Worm (Caenorhabditis elegans) whole organism, late embryonic: ENCODE data around the gene isp-1.

Experiments used
- elt-2 ChIP-seq: sonication (generic microtip); optimal IDR thresholded peaks from 2 replicates; lab custom pipeline; 2016; ENCODE audit warnings: missing genetic modification reagents, missing genetic modification characterization, missing compliant biosample characterization
- fkh-6 ChIP-seq: sonication (generic microtip); optimal IDR thresholded peaks from 2 replicates; lab custom pipeline; 2016; ENCODE audit warnings: missing genetic modification characterization, missing compliant biosample characterization
- hlh-30 ChIP-seq: sonication (generic microtip); optimal IDR thresholded peaks from 2 replicates; lab custom pipeline; 2017; ENCODE audit warnings: antibody characterized with exemption, missing genetic modification characterization, missing compliant biosample characterization; ENCODE audit not compliant: insufficient read depth
- madf-2 ChIP-seq: sonication (generic microtip); optimal IDR thresholded peaks from 2 replicates; lab custom pipeline; 2017; ENCODE audit warnings: missing genetic modification characterization, missing compliant biosample characterization
- nfya-1 ChIP-seq: sonication (generic microtip); optimal IDR thresholded peaks from 2 replicates; lab custom pipeline; 2017; ENCODE audit warnings: missing genetic modification characterization, mild to moderate bottlenecking, missing compliant biosample characterization, antibody characterized with exemption, moderate library complexity
- tbx-7 ChIP-seq: sonication (generic microtip); optimal IDR thresholded peaks from 2 replicates; lab custom pipeline; 2016; ENCODE audit warnings: missing genotype, missing genetic modification characterization, missing compliant biosample characterization
- unc-42 ChIP-seq: sonication (generic microtip); optimal IDR thresholded peaks from 2 replicates; lab custom pipeline; 2016; ENCODE audit warnings: missing genotype, missing genetic modification characterization, missing compliant biosample characterization

ce11 chrIV:8130131-8130611 lies 5.7 kb downstream of the isp-1 start, which contains the start of the genes ndub-11 and moc-3:
- TF ChIP-seq hlh-30 (tag; lab: Kevin White, UChicago) (no peak), unc-42 (tag; lab: Kevin White, UChicago) (no peak), fkh-6 (no peak), nfya-1 (tag; lab: Kevin White, UChicago) (no peak), madf-2 (no peak), elt-2 (tag; lab: Kevin White, UChicago) (no peak), tbx-7 (tag; lab: Kevin White, UChicago) (no peak)
